Worm (Caenorhabditis elegans): Measurements from ENCODE around the gene tnt-2.
"Not testable (repeated sequence)": the region's sequence is repeated elsewhere in the genome, so short reads cannot be mapped to it uniquely, and the experiment has no call there.

Gene tnt-2

ce11 chrX:8742896-8743295 is 19.5 kb upstream of the tnt-2 start, which contains the start of gene M02D8.7:
Gene M02D8.7, minus strand, starts transcription at chrX:8742996.
- TF ChIP-seq W03F9.2 (tag; optimal IDR thresholded peaks at IDR 0.05) (no peak), him-1 (tag; optimal IDR thresholded peaks at IDR 0.05) (no peak), dao-5 (tag; optimal IDR thresholded peaks at IDR 0.05) (no peak)

- TF ChIP-seq W03F9.2 (tag; optimal IDR thresholded peaks at IDR 0.05), result no peak
- TF ChIP-seq dao-5 (tag; optimal IDR thresholded peaks at IDR 0.05), result no peak
- TF ChIP-seq him-1 (tag; optimal IDR thresholded peaks at IDR 0.05), result no peak
Measured at ce11 chrX:8741629-8742170, 18.4 kb upstream of the tnt-2 start.

- no peak for TF ChIP-seq him-1 (tag; optimal IDR thresholded peaks at IDR 0.05)
- no peak for TF ChIP-seq dao-5 (tag; optimal IDR thresholded peaks at IDR 0.05)
- TF ChIP-seq W03F9.2 (tag; optimal IDR thresholded peaks at IDR 0.05), result no peak
Measured at ce11 chrX:8739373-8739772, 16.0 kb upstream of the tnt-2 start, which contains the start of gene M02D8.2. Gene M02D8.2, plus strand, starts transcription at chrX:8739673.

ce11 chrX:8737801-8738200 is 14.5 kb upstream of the tnt-2 start:
- TF ChIP-seq him-1 (tag; optimal IDR thresholded peaks at IDR 0.05), result no peak
- no peak for TF ChIP-seq W03F9.2 (tag; optimal IDR thresholded peaks at IDR 0.05)
- TF ChIP-seq dao-5 (tag; optimal IDR thresholded peaks at IDR 0.05), result no peak

- TF ChIP-seq W03F9.2 (tag; optimal IDR thresholded peaks at IDR 0.05) (peak; percentile 68), him-1 (tag; optimal IDR thresholded peaks at IDR 0.05) (no peak), dao-5 (tag; optimal IDR thresholded peaks at IDR 0.05) (no peak)
Measured at ce11 chrX:8736965-8737464, 13.7 kb upstream of the tnt-2 start, which contains the start of gene M02D8.3. Gene M02D8.3, minus strand, starts transcription at chrX:8737015.

- TF ChIP-seq W03F9.2, him-1, dao-5 (tag; optimal IDR thresholded peaks at IDR 0.05): not testable (repeated sequence)
Measured at ce11 chrX:8731822-8732221, 8.5 kb upstream of the tnt-2 start, which contains the start of gene M02D8.6. Gene M02D8.6, minus strand, starts transcription at chrX:8731922.

ce11 chrX:8727306-8727705 is 4.0 kb upstream of the tnt-2 start, which contains the start of gene EGAP4.1:
Gene EGAP4.1, minus strand, starts transcription at chrX:8727406.
- TF ChIP-seq W03F9.2 (tag; optimal IDR thresholded peaks at IDR 0.05) (no peak), him-1 (tag; optimal IDR thresholded peaks at IDR 0.05) (no peak), dao-5 (tag; optimal IDR thresholded peaks at IDR 0.05) (no peak)

- no peak for TF ChIP-seq W03F9.2 (tag; optimal IDR thresholded peaks at IDR 0.05)
- TF ChIP-seq him-1 (tag; optimal IDR thresholded peaks at IDR 0.05), result no peak
- TF ChIP-seq dao-5 (tag; optimal IDR thresholded peaks at IDR 0.05), result no peak
Measured at ce11 chrX:8723840-8724239, 490 bp upstream of the tnt-2 start.

ce11 chrX:8721273-8721672 is 2.1 kb downstream of the tnt-2 start:
- TF ChIP-seq W03F9.2 (tag; optimal IDR thresholded peaks at IDR 0.05), result no peak
- no peak for TF ChIP-seq dao-5 (tag; optimal IDR thresholded peaks at IDR 0.05)
- TF ChIP-seq him-1 (tag; optimal IDR thresholded peaks at IDR 0.05), result no peak

- TF ChIP-seq him-1 (tag; optimal IDR thresholded peaks at IDR 0.05), result no peak
- TF ChIP-seq dao-5 (tag; optimal IDR thresholded peaks at IDR 0.05), result no peak
- no peak for TF ChIP-seq W03F9.2 (tag; optimal IDR thresholded peaks at IDR 0.05)
Measured at ce11 chrX:8720658-8721057, 2.7 kb downstream of the tnt-2 start, which contains the start of gene F53A9.9. Gene F53A9.9, minus strand, starts transcription at chrX:8720758.

ce11 chrX:8719888-8720287 is 3.5 kb downstream of the tnt-2 start:
- TF ChIP-seq dao-5 (tag; optimal IDR thresholded peaks at IDR 0.05) (no peak), W03F9.2 (tag; optimal IDR thresholded peaks at IDR 0.05) (no peak), him-1 (tag; optimal IDR thresholded peaks at IDR 0.05) (no peak)

- TF ChIP-seq dao-5 (tag; optimal IDR thresholded peaks at IDR 0.05) (no peak), him-1 (tag; optimal IDR thresholded peaks at IDR 0.05) (no peak), W03F9.2 (tag; optimal IDR thresholded peaks at IDR 0.05) (no peak)
Measured at ce11 chrX:8718856-8719255, 4.5 kb downstream of the tnt-2 start, which contains the start of gene F53A9.8. Gene F53A9.8, minus strand, starts transcription at chrX:8718904.

- TF ChIP-seq him-1 (tag; optimal IDR thresholded peaks at IDR 0.05) (no peak), W03F9.2 (tag; optimal IDR thresholded peaks at IDR 0.05) (no peak), dao-5 (tag; optimal IDR thresholded peaks at IDR 0.05) (no peak)
Measured at ce11 chrX:8718153-8718552, 5.2 kb downstream of the tnt-2 start.

- no peak for TF ChIP-seq him-1 (tag; optimal IDR thresholded peaks at IDR 0.05)
- TF ChIP-seq dao-5 (tag; optimal IDR thresholded peaks at IDR 0.05), result no peak
- TF ChIP-seq W03F9.2 (tag; optimal IDR thresholded peaks at IDR 0.05), result no peak
Measured at ce11 chrX:8716822-8717221, 6.5 kb downstream of the tnt-2 start, which contains the start of gene F53A9.7. Gene F53A9.7, minus strand, starts transcription at chrX:8716922.

Data from whole organism, L4/young adult.